Fruit fly (Drosophila melanogaster) whole organism, embryonic: ENCODE results near the gene CG32170.

Experiments used
- CG17802 ChIP-seq: fragments of 200-800 bp; sonication (Bioruptor generic); optimal IDR thresholded peaks from 2 replicates; lab custom pipeline; 2018; ENCODE audit warnings: missing biosample characterization, mild to moderate bottlenecking, missing genetic modification characterization, moderate library complexity
- bbx ChIP-seq: fragments of 200-800 bp; sonication (Bioruptor generic); IDR thresholded peaks from 2 replicates; pipeline ENCODE4 v1.3.6; 2022; ENCODE audit warnings: missing biosample characterization, missing genetic modification characterization; ENCODE audit not compliant: partially characterized antibody
- h ChIP-seq: fragments of >200 bp; optimal IDR thresholded peaks from 2 replicates; lab custom pipeline; 2017

DNA sequence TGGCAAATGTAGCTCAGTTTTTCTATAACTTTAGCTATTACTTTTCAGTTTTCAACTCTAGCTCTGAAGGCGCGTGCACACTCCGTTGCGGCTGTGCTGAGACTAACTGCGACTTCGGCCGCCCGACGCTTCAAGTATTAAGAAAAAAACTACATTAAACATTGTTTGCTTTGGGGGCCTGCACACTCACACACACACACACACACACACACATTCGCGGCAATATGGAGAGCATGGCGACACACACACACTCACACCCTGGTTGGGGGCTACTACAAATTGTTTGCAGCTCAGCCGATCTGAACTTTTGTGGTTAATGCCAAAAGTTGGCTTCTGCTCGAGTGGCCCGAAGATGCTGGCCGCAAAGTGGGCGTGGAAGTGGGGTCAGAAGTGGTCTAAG lies 48.1 kb upstream of the CG32170 start, which contains the start of gene CG13024:
- TF ChIP-seq h (lab: Kevin White, UChicago), result no peak
- TF ChIP-seq CG17802, result no peak
- TF ChIP-seq bbx (GFP tag; lab: Robert Waterston, UW), result no peak
